Worm (Caenorhabditis elegans) whole organism, late embryonic: Measurements from ENCODE around the gene F35G2.1.

Source experiments
- C38D4.7 ChIP-seq: fragments of 200-800 bp; sonication (Bioruptor generic); optimal IDR thresholded peaks from 2 replicates; lab custom pipeline; 2018; ENCODE audit warnings: mild to moderate bottlenecking, missing genetic modification characterization, moderate library complexity, missing compliant biosample characterization
- T23F11.4 ChIP-seq: fragments of 200-800 bp; sonication (Bioruptor generic); optimal IDR thresholded peaks from 2 replicates; lab custom pipeline; 2018; ENCODE audit warnings: mild to moderate bottlenecking, missing genetic modification characterization, missing compliant biosample characterization
- Y22D7AL.16 ChIP-seq: sonication (generic microtip); optimal IDR thresholded peaks from 2 replicates; lab custom pipeline; 2016; ENCODE audit warnings: missing genetic modification characterization, missing compliant biosample characterization
- ahr-1 ChIP-seq: sonication (generic microtip); optimal IDR thresholded peaks from 2 replicates; lab custom pipeline; 2016; ENCODE audit warnings: missing genetic modification characterization, missing compliant biosample characterization
- ama-1 ChIP-seq: fragments of 150-350 bp; optimal IDR thresholded peaks from 2 replicates; lab custom pipeline; 2014
- ceh-14 ChIP-seq: sonication (generic microtip); optimal IDR thresholded peaks from 2 replicates; lab custom pipeline; 2016; ENCODE audit warnings: missing genotype, missing genetic modification characterization, missing compliant biosample characterization
- ceh-18 ChIP-seq: sonication (generic microtip); optimal IDR thresholded peaks from 2 replicates; lab custom pipeline; 2016; ENCODE audit warnings: missing genetic modification characterization, missing compliant biosample characterization
- ceh-2 ChIP-seq: sonication (generic microtip); optimal IDR thresholded peaks from 2 replicates; lab custom pipeline; 2016; ENCODE audit warnings: missing genotype, missing genetic modification characterization, missing compliant biosample characterization
- ceh-31 ChIP-seq: sonication (generic microtip); optimal IDR thresholded peaks from 2 replicates; lab custom pipeline; 2016; ENCODE audit warnings: missing genetic modification characterization, missing compliant biosample characterization
- ceh-34 ChIP-seq: sonication (generic microtip); optimal IDR thresholded peaks from 2 replicates; lab custom pipeline; 2016; ENCODE audit warnings: mild to moderate bottlenecking, missing genetic modification characterization, missing compliant biosample characterization
- ceh-45 ChIP-seq: fragments of 200-800 bp; sonication (Bioruptor generic); IDR thresholded peaks from 2 replicates; pipeline ENCODE4 v1.3.6; 2022; ENCODE audit warnings: missing genetic modification reagents, missing genetic modification characterization, missing compliant biosample characterization
- ceh-48 ChIP-seq: sonication (generic microtip); optimal IDR thresholded peaks from 2 replicates; lab custom pipeline; 2016; ENCODE audit warnings: missing genetic modification characterization, inconsistent platforms, missing compliant biosample characterization
- ceh-9 ChIP-seq: sonication (generic microtip); optimal IDR thresholded peaks from 2 replicates; lab custom pipeline; 2016; ENCODE audit warnings: mild to moderate bottlenecking, missing genetic modification characterization, inconsistent platforms, missing compliant biosample characterization
- che-1 ChIP-seq: sonication (generic microtip); optimal IDR thresholded peaks from 2 replicates; lab custom pipeline; 2016; ENCODE audit warnings: mild to moderate bottlenecking, missing genetic modification characterization, missing compliant biosample characterization
- dve-1 ChIP-seq: sonication (generic microtip); optimal IDR thresholded peaks from 2 replicates; lab custom pipeline; 2017; ENCODE audit warnings: antibody characterized with exemption, mild to moderate bottlenecking, missing genetic modification characterization, missing compliant biosample characterization
- eyg-1 ChIP-seq: sonication (generic microtip); optimal IDR thresholded peaks from 2 replicates; lab custom pipeline; 2016; ENCODE audit warnings: missing genotype, missing genetic modification characterization, missing compliant biosample characterization
- fax-1 ChIP-seq: sonication (generic microtip); optimal IDR thresholded peaks from 2 replicates; lab custom pipeline; 2016; ENCODE audit warnings: missing genotype, missing genetic modification characterization, missing compliant biosample characterization
- fkh-10 ChIP-seq: fragments of 150-350 bp; optimal IDR thresholded peaks from 2 replicates; lab custom pipeline; 2014; ENCODE audit warnings: missing biosample characterization, missing genetic modification reagents, missing genetic modification characterization
- gmeb-2 ChIP-seq: sonication (generic microtip); optimal IDR thresholded peaks from 2 replicates; lab custom pipeline; 2016; ENCODE audit warnings: missing genetic modification characterization, inconsistent platforms, missing compliant biosample characterization
- hlh-13 ChIP-seq: fragments of 200-800 bp; sonication (Bioruptor generic); optimal IDR thresholded peaks from 2 replicates; lab custom pipeline; 2018; ENCODE audit warnings: mild to moderate bottlenecking, missing genetic modification characterization, missing compliant biosample characterization
- hlh-6 ChIP-seq: sonication (generic microtip); optimal IDR thresholded peaks from 2 replicates; lab custom pipeline; 2016; ENCODE audit warnings: missing genotype, missing genetic modification characterization, missing compliant biosample characterization
- mec-3 ChIP-seq: sonication (generic microtip); optimal IDR thresholded peaks from 2 replicates; lab custom pipeline; 2016; ENCODE audit warnings: borderline replicate concordance, missing genetic modification characterization, missing compliant biosample characterization
- nfya-1 ChIP-seq: sonication (generic microtip); optimal IDR thresholded peaks from 2 replicates; lab custom pipeline; 2017; ENCODE audit warnings: missing genetic modification characterization, mild to moderate bottlenecking, missing compliant biosample characterization, antibody characterized with exemption, moderate library complexity
- nhr-11 ChIP-seq: fragments of 150-350 bp; optimal IDR thresholded peaks from 2 replicates; lab custom pipeline; 2014; ENCODE audit warnings: missing biosample characterization, missing genetic modification characterization
- odd-2 ChIP-seq: sonication (generic microtip); optimal IDR thresholded peaks from 2 replicates; lab custom pipeline; 2017; ENCODE audit warnings: antibody characterized with exemption, mild to moderate bottlenecking, missing genetic modification characterization, missing compliant biosample characterization
- pat-9 ChIP-seq: fragments of 200-800 bp; sonication (Bioruptor generic); optimal IDR thresholded peaks from 2 replicates; lab custom pipeline; 2018; ENCODE audit warnings: mild to moderate bottlenecking, missing genetic modification characterization, moderate library complexity, missing compliant biosample characterization
- pax-1 ChIP-seq: fragments of 150-350 bp; optimal IDR thresholded peaks from 2 replicates; lab custom pipeline; 2014; ENCODE audit warnings: missing biosample characterization, missing genetic modification characterization
- pha-2 ChIP-seq: sonication (generic microtip); optimal IDR thresholded peaks from 2 replicates; lab custom pipeline; 2017; ENCODE audit warnings: mild to moderate bottlenecking, missing genetic modification characterization, missing compliant biosample characterization
- rnt-1 ChIP-seq: sonication (generic microtip); optimal IDR thresholded peaks from 2 replicates; lab custom pipeline; 2016; ENCODE audit warnings: missing genetic modification characterization, missing compliant biosample characterization
- sox-4 ChIP-seq: sonication (generic microtip); optimal IDR thresholded peaks from 2 replicates; lab custom pipeline; 2017; ENCODE audit warnings: mild to moderate bottlenecking, missing genetic modification characterization, inconsistent platforms, missing compliant biosample characterization
- syd-9 ChIP-seq: sonication (generic microtip); optimal IDR thresholded peaks from 2 replicates; lab custom pipeline; 2016; ENCODE audit warnings: mild to moderate bottlenecking, missing genetic modification characterization, moderate library complexity, missing compliant biosample characterization
- tbx-7 ChIP-seq: sonication (generic microtip); optimal IDR thresholded peaks from 2 replicates; lab custom pipeline; 2016; ENCODE audit warnings: missing genotype, missing genetic modification characterization, missing compliant biosample characterization
- ttx-3 ChIP-seq: sonication (generic microtip); optimal IDR thresholded peaks from 2 replicates; lab custom pipeline; 2016; ENCODE audit warnings: missing genetic modification reagents, missing genetic modification characterization, missing compliant biosample characterization
- unc-3 ChIP-seq, 2 experiments: fragments of 200-800 bp in 1 of 2; sonication (Bioruptor generic) in 1 of 2; sonication (generic microtip) in 1 of 2; conservative IDR thresholded peaks in 1 of 2; optimal IDR thresholded peaks in 1 of 2; 2 replicates each; pipeline versions ENCODE4 v1.3.6 to Lab custom; 2016 to 2022; ENCODE audit warnings: missing compliant biosample characterization in 2 of 2, missing genetic modification characterization in 2 of 2, missing genetic modification reagents in 1 of 2
- unc-42 ChIP-seq: sonication (generic microtip); optimal IDR thresholded peaks from 2 replicates; lab custom pipeline; 2016; ENCODE audit warnings: missing genotype, missing genetic modification characterization, missing compliant biosample characterization
- unc-55 ChIP-seq: sonication (generic microtip); optimal IDR thresholded peaks from 2 replicates; lab custom pipeline; 2017; ENCODE audit warnings: missing biosample characterization, missing genetic modification reagents, missing genetic modification characterization
- zip-5 ChIP-seq: sonication (generic microtip); optimal IDR thresholded peaks from 2 replicates; lab custom pipeline; 2016; ENCODE audit warnings: missing genetic modification characterization, missing compliant biosample characterization

F35G2.1 gene

ce11 chrIV:12211292-12211691 is 8.2 kb downstream of the F35G2.1 start:
- TF ChIP-seq ama-1 (lab: Kevin White, UChicago): no peak
- no peak for TF ChIP-seq syd-9 (tag; lab: Kevin White, UChicago)
- no peak for TF ChIP-seq fax-1
- TF ChIP-seq nfya-1 (tag; lab: Kevin White, UChicago): no peak
- TF ChIP-seq fkh-10 (GFP tag; lab: Kevin White, UChicago): no peak
- TF ChIP-seq ceh-14 (tag; lab: Kevin White, UChicago): no peak
- TF ChIP-seq ceh-2 (tag; lab: Kevin White, UChicago): no peak
- TF ChIP-seq hlh-6 (tag; lab: Kevin White, UChicago): no peak
- no peak for TF ChIP-seq ceh-48 (tag; lab: Kevin White, UChicago)
- TF ChIP-seq ceh-45 (GFP tag; lab: Robert Waterston, UW): no peak
- TF ChIP-seq nhr-11 (tag; lab: Kevin White, UChicago): no peak

ce11 chrIV:12212814-12213213 is 9.8 kb downstream of the F35G2.1 start:
- TF ChIP-seq nfya-1 (tag; lab: Kevin White, UChicago) (no peak), gmeb-2 (tag; lab: Kevin White, UChicago) (no peak), hlh-13 (GFP tag; lab: Kevin White, UChicago) (no peak), ceh-18 (no peak), Y22D7AL.16 (no peak), pat-9 (tag; lab: Kevin White, UChicago) (no peak), pha-2 (tag; lab: Kevin White, UChicago) (no peak), sox-4 (no peak), hlh-6 (tag; lab: Kevin White, UChicago) (no peak), ceh-48 (tag; lab: Kevin White, UChicago) (no peak), ceh-9 (no peak), eyg-1 (tag; lab: Kevin White, UChicago) (no peak), rnt-1 (tag; lab: Kevin White, UChicago) (no peak), unc-3 (GFP tag; conservative IDR thresholded peaks at IDR 0.05; lab: Robert Waterston, UW) (no peak), unc-3 (tag; optimal IDR thresholded peaks at IDR 0.05; lab: Kevin White, UChicago) (no peak), T23F11.4 (GFP tag; lab: Kevin White, UChicago) (no peak), ceh-34 (no peak), dve-1 (no peak), mec-3 (tag; lab: Kevin White, UChicago) (no peak), ahr-1 (no peak)

ce11 chrIV:12215762-12216295 is 12.8 kb downstream of the F35G2.1 start, which contains the start of gene phy-2:
phy-2 (minus strand) TSS chrIV:12215987.
- TF ChIP-seq unc-42 (tag; lab: Kevin White, UChicago) (no peak), unc-3 (GFP tag; conservative IDR thresholded peaks at IDR 0.05; lab: Robert Waterston, UW) (0 out of 2 replicates have a peak, but pooled peaks have one; percentile 10), unc-3 (tag; optimal IDR thresholded peaks at IDR 0.05; lab: Kevin White, UChicago) (no peak), unc-55 (GFP tag; lab: Kevin White, UChicago) (peak; percentile 2)

ce11 chrIV:12217142-12217541 is 14.1 kb downstream of the F35G2.1 start:
- TF ChIP-seq hlh-13 (GFP tag; lab: Kevin White, UChicago): no peak
- TF ChIP-seq ttx-3 (tag; lab: Kevin White, UChicago): no peak
- no peak for TF ChIP-seq C38D4.7 (GFP tag; lab: Kevin White, UChicago)
- TF ChIP-seq ceh-45 (GFP tag; lab: Robert Waterston, UW): no peak
- no peak for TF ChIP-seq mec-3 (tag; lab: Kevin White, UChicago)
- TF ChIP-seq pax-1 (tag; lab: Kevin White, UChicago): no peak
- no peak for TF ChIP-seq ceh-2 (tag; lab: Kevin White, UChicago)
- no peak for TF ChIP-seq che-1 (tag; lab: Kevin White, UChicago)
- TF ChIP-seq odd-2 (tag; lab: Kevin White, UChicago): no peak
- TF ChIP-seq T23F11.4 (GFP tag; lab: Kevin White, UChicago): no peak
- TF ChIP-seq ama-1 (lab: Kevin White, UChicago): no peak
- no peak for TF ChIP-seq zip-5
- TF ChIP-seq tbx-7: no peak
- no peak for TF ChIP-seq ceh-31 (tag; lab: Kevin White, UChicago)
- TF ChIP-seq hlh-6 (tag; lab: Kevin White, UChicago): no peak
- TF ChIP-seq, all 69 proteins: peak for 0
